Fruit fly (Drosophila melanogaster) whole organism, embryonic: Measurements from ENCODE around the gene EMC10.

Experiments used
- Bdp1 ChIP-seq: fragments of 200-800 bp; sonication (Bioruptor generic); optimal IDR thresholded peaks from 3 replicates; lab custom pipeline; 2016; ENCODE audit warnings: missing biosample characterization, missing genetic modification characterization
- CG12659 ChIP-seq: fragments of 200-800 bp; sonication (Bioruptor generic); optimal IDR thresholded peaks from 3 replicates; lab custom pipeline; 2017; ENCODE audit warnings: mild to moderate bottlenecking, missing biosample characterization, missing genetic modification reagents, missing genetic modification characterization
- CG14050 ChIP-seq: fragments of 200-800 bp; sonication (Bioruptor generic); IDR thresholded peaks from 3 replicates; pipeline ENCODE4 v1.3.6; 2022; ENCODE audit warnings: missing biosample characterization, missing genetic modification characterization
- CG1602 ChIP-seq: fragments of 200-800 bp; sonication (Bioruptor generic); optimal IDR thresholded peaks from 3 replicates; lab custom pipeline; 2016; ENCODE audit warnings: missing biosample characterization, missing genetic modification characterization
- CG17802 ChIP-seq: fragments of 200-800 bp; sonication (Bioruptor generic); optimal IDR thresholded peaks from 2 replicates; lab custom pipeline; 2018; ENCODE audit warnings: missing biosample characterization, mild to moderate bottlenecking, missing genetic modification characterization, moderate library complexity
- CG17912 ChIP-seq: fragments of 200-800 bp; sonication (Bioruptor generic); optimal IDR thresholded peaks from 2 replicates; lab custom pipeline; 2018; ENCODE audit warnings: missing biosample characterization, mild to moderate bottlenecking, missing genetic modification characterization
- CG18764 ChIP-seq: fragments of 200-800 bp; sonication (Bioruptor generic); optimal IDR thresholded peaks from 3 replicates; lab custom pipeline; 2016; ENCODE audit warnings: missing biosample characterization, missing genetic modification characterization
- CG33213 ChIP-seq: fragments of 200-800 bp; sonication (Bioruptor generic); optimal IDR thresholded peaks from 3 replicates; lab custom pipeline; 2016; ENCODE audit warnings: missing biosample characterization, missing genetic modification characterization
- CG3726 ChIP-seq: fragments of 200-800 bp; sonication (Bioruptor generic); IDR thresholded peaks from 3 replicates; pipeline ENCODE4, ENCODE4 v1.3.6; 2022; ENCODE audit warnings: missing biosample characterization, missing genetic modification characterization
- CG3995 ChIP-seq: fragments of 200-800 bp; sonication (Bioruptor generic); optimal IDR thresholded peaks from 3 replicates; lab custom pipeline; 2016; ENCODE audit warnings: missing biosample characterization, missing genetic modification characterization
- CG43689 ChIP-seq: fragments of 200-800 bp; sonication (Bioruptor generic); IDR thresholded peaks from 2 replicates; pipeline ENCODE4 v1.3.6; 2022; ENCODE audit warnings: missing biosample characterization, missing genetic modification characterization
- CG4617 ChIP-seq: fragments of 200-800 bp; sonication (Bioruptor generic); optimal IDR thresholded peaks from 3 replicates; lab custom pipeline; 2016; ENCODE audit warnings: missing biosample characterization, missing genetic modification characterization, borderline replicate concordance
- CG7271 ChIP-seq: fragments of 200-800 bp; sonication (Bioruptor generic); optimal IDR thresholded peaks from 2 replicates; lab custom pipeline; 2018; ENCODE audit warnings: missing biosample characterization, mild to moderate bottlenecking, missing genetic modification characterization, moderate library complexity
- CG8281 ChIP-seq: fragments of 200-800 bp; sonication (Bioruptor generic); optimal IDR thresholded peaks from 2 replicates; lab custom pipeline; 2018; ENCODE audit warnings: missing biosample characterization, mild to moderate bottlenecking, missing genetic modification characterization, moderate library complexity
- CG8290 ChIP-seq, 3 experiments: fragments of 200-800 bp; sonication (Bioruptor generic); optimal IDR thresholded peaks; 2 replicates each; lab custom pipeline; 2016 to 2019; ENCODE audit warnings: missing biosample characterization in 3 of 3, missing genetic modification characterization in 3 of 3, mild to moderate bottlenecking in 2 of 3, moderate library complexity in 1 of 3
- CG8765 ChIP-seq: fragments of 200-800 bp; sonication (Bioruptor generic); IDR thresholded peaks from 2 replicates; pipeline ENCODE4 v1.3.6; 2022; ENCODE audit warnings: missing biosample characterization, missing genetic modification characterization
- D19A ChIP-seq: fragments of 200-800 bp; optimal IDR thresholded peaks from 3 replicates; lab custom pipeline; 2019; ENCODE audit warnings: missing biosample characterization, mild to moderate bottlenecking, missing genetic modification characterization, moderate library complexity
- Doc2 ChIP-seq: fragments of 200-800 bp; sonication (Bioruptor generic); IDR thresholded peaks from 2 replicates; pipeline ENCODE4 v1.3.6; 2022; ENCODE audit warnings: missing biosample characterization, missing genetic modification characterization
- Ets97D ChIP-seq: fragments of 200-800 bp; sonication (Bioruptor generic); optimal IDR thresholded peaks from 3 replicates; lab custom pipeline; 2016; ENCODE audit warnings: missing biosample characterization, missing genetic modification characterization
- Gsc ChIP-seq: fragments of 200-800 bp; sonication (Bioruptor generic); IDR thresholded peaks from 2 replicates; pipeline ENCODE4 v1.3.6; 2022; ENCODE audit warnings: missing biosample characterization, missing genetic modification characterization
- HLH3B ChIP-seq: fragments of 200-800 bp; sonication (Bioruptor generic); IDR thresholded peaks from 2 replicates; pipeline ENCODE4 v1.3.6; 2022; ENCODE audit warnings: missing biosample characterization, missing genetic modification characterization
- HLH4C ChIP-seq: fragments of 200-800 bp; sonication (Bioruptor generic); IDR thresholded peaks from 3 replicates; pipeline ENCODE4 v1.3.6; 2022; ENCODE audit warnings: missing biosample characterization, missing genetic modification characterization; ENCODE audit not compliant: partially characterized antibody
- Hr78 ChIP-seq, 2 experiments: fragments of 200-800 bp in 1 of 2; fragments of >200 bp in 1 of 2; sonication (Bioruptor generic) in 1 of 2; optimal IDR thresholded peaks; 2 replicates each; lab custom pipeline; 2017 to 2019; ENCODE audit warnings: missing biosample characterization in 2 of 2, missing genetic modification characterization in 2 of 2, mild to moderate bottlenecking in 1 of 2, moderate library complexity in 1 of 2
- Lhr ChIP-seq: fragments of 200-800 bp; sonication (Bioruptor generic); optimal IDR thresholded peaks from 3 replicates; lab custom pipeline; 2017; ENCODE audit warnings: mild to moderate bottlenecking, missing biosample characterization, missing genetic modification reagents, missing genetic modification characterization
- MBD-R2 ChIP-seq: fragments of 200-800 bp; sonication (Bioruptor generic); IDR thresholded peaks from 2 replicates; pipeline ENCODE4 v1.3.6; 2022; ENCODE audit warnings: missing biosample characterization, missing genetic modification characterization
- Med ChIP-seq: fragments of 200-800 bp; sonication (Bioruptor generic); peaks from one replicate; lab custom pipeline; 2016; ENCODE audit warnings: missing biosample characterization, missing genetic modification characterization, mild to moderate bottlenecking, inconsistent platforms, moderate library complexity
- Ptx1 ChIP-seq: fragments of 200-800 bp; sonication (Bioruptor generic); IDR thresholded peaks from 2 replicates; pipeline ENCODE4 v1.3.6; 2022; ENCODE audit warnings: missing biosample characterization, missing genetic modification characterization
- Scr ChIP-seq: fragments of 200-800 bp; sonication (Bioruptor generic); IDR thresholded peaks from 2 replicates; pipeline ENCODE4 v1.3.6; 2022; ENCODE audit warnings: missing biosample characterization, missing genetic modification characterization; ENCODE audit not compliant: partially characterized antibody
- Six4 ChIP-seq: fragments of 200-800 bp; sonication (Bioruptor generic); optimal IDR thresholded peaks from 2 replicates; lab custom pipeline; 2016; ENCODE audit warnings: missing biosample characterization, missing genetic modification characterization
- Stat92E ChIP-seq, 3 experiments: fragments of >200 bp in 2 of 3; fragments of 200-800 bp in 1 of 3; sonication (Bioruptor generic) in 1 of 3; optimal IDR thresholded peaks; 2 replicates each; lab custom pipeline; 2017 to 2019; ENCODE audit warnings: missing biosample characterization in 3 of 3, missing genetic modification characterization in 3 of 3, mild to moderate bottlenecking in 1 of 3, moderate library complexity in 1 of 3
- Taf1 ChIP-seq: fragments of 200-800 bp; sonication (Bioruptor generic); IDR thresholded peaks from 2 replicates; pipeline ENCODE4 v1.3.6; 2022; ENCODE audit warnings: missing biosample characterization, missing genetic modification characterization
- YL-1 ChIP-seq: fragments of 200-800 bp; sonication (Bioruptor generic); optimal IDR thresholded peaks from 3 replicates; lab custom pipeline; 2017; ENCODE audit warnings: missing biosample characterization, mild to moderate bottlenecking, missing genetic modification characterization
- bab2 ChIP-seq: fragments of 200-800 bp; sonication (Bioruptor generic); optimal IDR thresholded peaks from 2 replicates; lab custom pipeline; 2016; ENCODE audit warnings: missing biosample characterization, missing genetic modification characterization
- bowl ChIP-seq: fragments of 200-800 bp; sonication (Bioruptor generic); IDR thresholded peaks from 2 replicates; pipeline ENCODE4 v1.3.6; 2022; ENCODE audit warnings: missing biosample characterization, missing genetic modification characterization
- gem ChIP-seq: fragments of 200-800 bp; sonication (Bioruptor generic); optimal IDR thresholded peaks from 2 replicates; lab custom pipeline; 2019; ENCODE audit warnings: missing biosample characterization, mild to moderate bottlenecking, missing genetic modification characterization, moderate library complexity
- gro ChIP-seq: fragments of 200-800 bp; sonication (Bioruptor generic); optimal IDR thresholded peaks from 2 replicates; lab custom pipeline; 2016; ENCODE audit warnings: missing biosample characterization, missing genetic modification characterization
- gt ChIP-seq: fragments of 200-800 bp; sonication (Bioruptor generic); IDR thresholded peaks from 2 replicates; pipeline ENCODE4 v1.3.6; 2022; ENCODE audit warnings: missing biosample characterization, missing genetic modification characterization
- mirr ChIP-seq: fragments of 200-800 bp; sonication (Bioruptor generic); optimal IDR thresholded peaks from 3 replicates; lab custom pipeline; 2018; ENCODE audit warnings: missing biosample characterization, mild to moderate bottlenecking, missing genetic modification characterization
- nerfin-1 ChIP-seq: fragments of 200-800 bp; sonication (Bioruptor generic); optimal IDR thresholded peaks from 3 replicates; lab custom pipeline; 2019; ENCODE audit warnings: missing biosample characterization, mild to moderate bottlenecking, missing genetic modification characterization, moderate library complexity
- pan ChIP-seq, 4 experiments: fragments of >200 bp in 3 of 4; fragments of 200-800 bp in 1 of 4; sonication (Bioruptor generic) in 1 of 4; optimal IDR thresholded peaks in 3 of 4; IDR thresholded peaks in 1 of 4; 2 replicates each; pipeline versions ENCODE4 v1.3.6 to Lab custom; 2017 to 2022; ENCODE audit warnings: missing biosample characterization in 2 of 4, missing genetic modification characterization in 2 of 4, mixed read lengths in 1 of 4
- schlank ChIP-seq: fragments of 200-800 bp; sonication (Bioruptor generic); optimal IDR thresholded peaks from 2 replicates; lab custom pipeline; 2018; ENCODE audit warnings: missing biosample characterization, mild to moderate bottlenecking, missing genetic modification characterization
- sd ChIP-seq: fragments of 200-800 bp; sonication (Bioruptor generic); optimal IDR thresholded peaks from 3 replicates; lab custom pipeline; 2018; ENCODE audit warnings: missing biosample characterization, mild to moderate bottlenecking, missing genetic modification characterization, moderate library complexity
- sens-2 ChIP-seq: fragments of 200-800 bp; sonication (Bioruptor generic); IDR thresholded peaks from 2 replicates; pipeline ENCODE4 v1.3.6; 2022; ENCODE audit warnings: missing biosample characterization, missing genetic modification characterization
- sima ChIP-seq: fragments of 200-800 bp; sonication (Bioruptor generic); optimal IDR thresholded peaks from 2 replicates; lab custom pipeline; 2016; ENCODE audit warnings: missing biosample characterization, missing genetic modification characterization
- stwl ChIP-seq: fragments of 200-800 bp; sonication (Bioruptor generic); optimal IDR thresholded peaks from 3 replicates; lab custom pipeline; 2018; ENCODE audit warnings: missing biosample characterization, mild to moderate bottlenecking, missing genetic modification characterization, moderate library complexity
- tgo ChIP-seq: fragments of 200-800 bp; sonication (Bioruptor generic); IDR thresholded peaks from 3 replicates; pipeline ENCODE4 v1.3.6; 2022; ENCODE audit warnings: missing biosample characterization, missing genetic modification characterization
- trem ChIP-seq: fragments of 200-800 bp; optimal IDR thresholded peaks from 3 replicates; lab custom pipeline; 2019; ENCODE audit warnings: missing biosample characterization, mild to moderate bottlenecking, missing genetic modification characterization, moderate library complexity
- tx ChIP-seq: fragments of 200-800 bp; sonication (Bioruptor generic); optimal IDR thresholded peaks from 2 replicates; lab custom pipeline; 2016; ENCODE audit warnings: missing biosample characterization, missing genetic modification characterization
- z ChIP-seq: fragments of 200-800 bp; sonication (Bioruptor generic); IDR thresholded peaks from 3 replicates; pipeline ENCODE4 v1.3.6; 2022; ENCODE audit warnings: missing biosample characterization, missing genetic modification characterization
- zf30C ChIP-seq: fragments of 200-800 bp; sonication (Bioruptor generic); optimal IDR thresholded peaks from 3 replicates; lab custom pipeline; 2018; ENCODE audit warnings: missing biosample characterization, mild to moderate bottlenecking, missing genetic modification characterization
- zfh2 ChIP-seq: fragments of 200-800 bp; sonication (Bioruptor generic); optimal IDR thresholded peaks from 2 replicates; lab custom pipeline; 2016; ENCODE audit warnings: missing biosample characterization, missing genetic modification characterization

The EMC10 gene

DNA sequence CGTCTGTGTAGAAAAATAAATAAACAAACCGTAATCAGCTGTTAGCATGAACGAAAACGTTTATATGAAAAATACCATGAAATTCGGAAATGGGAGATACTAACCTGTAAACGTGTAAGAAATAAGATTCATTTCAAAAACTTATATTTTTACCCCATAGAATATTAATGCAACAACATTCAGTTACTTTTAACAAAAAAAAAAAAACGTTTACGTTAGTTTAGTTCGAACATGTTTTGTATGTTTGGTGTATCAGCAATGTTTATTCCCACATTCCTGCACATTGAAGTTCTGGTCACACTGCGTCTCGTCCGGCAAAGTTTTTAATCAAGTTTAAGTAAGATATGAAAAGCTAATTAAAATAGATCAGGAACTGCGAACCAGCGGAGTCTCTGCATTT, 43.4 kb downstream of the EMC10 start, which contains the start of the genes S1P and CG11307 (continued):
- TF ChIP-seq CG8290 (GFP tag; optimal IDR thresholded peaks at IDR 0.05; lab: Kevin White, UChicago) (no peak), CG8290 (tag; optimal IDR thresholded peaks at IDR 0.05; lab: Kevin White, UChicago) (no peak), bowl (GFP tag; lab: Robert Waterston, UW) (no peak), Taf1 (no peak), CG17802 (tag; lab: Kevin White, UChicago) (no peak), Doc2 (GFP tag; lab: Robert Waterston, UW) (no peak), bab2 (no peak), Hr78 (GFP tag; optimal IDR thresholded peaks at IDR 0.05; lab: Kevin White, UChicago) (no peak), CG33213 (no peak), zf30C (GFP tag; lab: Kevin White, UChicago) (no peak), HLH4C (GFP tag; lab: Robert Waterston, UW) (no peak), HLH3B (GFP tag; lab: Robert Waterston, UW) (no peak), CG8281 (tag; lab: Kevin White, UChicago) (no peak), sd (tag; lab: Kevin White, UChicago) (peak; percentile 98), stwl (peak; percentile 68), D19A (tag; lab: Kevin White, UChicago) (no peak), CG1602 (no peak), Bdp1 (GFP tag; lab: Kevin White, UChicago) (no peak), z (GFP tag; lab: Robert Waterston, UW) (no peak), mirr (no peak), CG3995 (GFP tag; lab: Kevin White, UChicago) (peak; percentile 26), tx (GFP tag; lab: Kevin White, UChicago) (no peak), CG3726 (no peak), Lhr (GFP tag; lab: Kevin White, UChicago) (peak; percentile 31), Ptx1 (GFP tag; lab: Robert Waterston, UW) (no peak), MBD-R2 (GFP tag; lab: Robert Waterston, UW) (peak; percentile 70), pan (optimal IDR thresholded peaks at IDR 0.05; lab: Kevin White, UChicago) (no peak), pan (GFP tag; optimal IDR thresholded peaks at IDR 0.05 in 1 of 2, IDR thresholded peaks at IDR 0.05 in 1 of 2) (no peak), sens-2 (GFP tag; lab: Robert Waterston, UW) (no peak), YL-1 (GFP tag; lab: Kevin White, UChicago) (peak; percentile 20), schlank (tag; lab: Kevin White, UChicago) (no peak), CG4617 (GFP tag; lab: Kevin White, UChicago) (peak; percentile 45), Med (GFP tag; lab: Kevin White, UChicago) (no peak), zfh2 (GFP tag; lab: Kevin White, UChicago) (no peak), CG8765 (no peak), Six4 (GFP tag; lab: Kevin White, UChicago) (no peak), gt (GFP tag; lab: Robert Waterston, UW) (no peak), CG18764 (GFP tag; lab: Kevin White, UChicago) (no peak), Scr (GFP tag; lab: Robert Waterston, UW) (no peak), CG43689 (GFP tag; lab: Robert Waterston, UW) (no peak), Ets97D (GFP tag; lab: Kevin White, UChicago) (peak; percentile 3), Stat92E (GFP tag; optimal IDR thresholded peaks at IDR 0.05; lab: Kevin White, UChicago) (no peak), Gsc (GFP tag; lab: Robert Waterston, UW) (no peak), CG14050 (GFP tag; lab: Robert Waterston, UW) (no peak), gro (GFP tag; lab: Kevin White, UChicago) (no peak), CG17912 (GFP tag; lab: Kevin White, UChicago) (no peak), sima (no peak), tgo (no peak), gem (no peak), nerfin-1 (tag; lab: Kevin White, UChicago) (peak; percentile 88), CG7271 (no peak), trem (peak; percentile 64), CG12659 (GFP tag; lab: Kevin White, UChicago) (peak; percentile 28)
